Worm (Caenorhabditis elegans) whole organism, L4 larva: Measurements from ENCODE around the gene T01H3.5.

ENCODE experiments used
- ama-1 ChIP-seq: fragments of 150-350 bp; optimal IDR thresholded peaks from 2 replicates; lab custom pipeline; 2014; ENCODE audit warnings: inconsistent platforms, mixed read lengths
- arid-1 ChIP-seq: fragments of 200-800 bp; sonication (Bioruptor generic); conservative IDR thresholded peaks from 2 replicates; pipeline ENCODE4 v1.3.6; 2022; ENCODE audit warnings: missing genetic modification reagents, missing genetic modification characterization, missing compliant biosample characterization
- ceh-20 ChIP-seq: fragments of 200-800 bp; sonication (Bioruptor generic); IDR thresholded peaks from 2 replicates; pipeline ENCODE4 v1.3.6; 2022; ENCODE audit warnings: missing genetic modification reagents, missing genetic modification characterization, missing compliant biosample characterization
- ceh-62 ChIP-seq: sonication (generic microtip); optimal IDR thresholded peaks from 2 replicates; lab custom pipeline; 2017; ENCODE audit warnings: missing biosample characterization, missing genetic modification characterization
- fkh-10 ChIP-seq: fragments of 150-350 bp; optimal IDR thresholded peaks from 2 replicates; lab custom pipeline; 2014; ENCODE audit warnings: missing biosample characterization, missing genetic modification reagents, missing genetic modification characterization
- fos-1 ChIP-seq: fragments of 150-350 bp; optimal IDR thresholded peaks from 2 replicates; lab custom pipeline; 2014; ENCODE audit warnings: missing biosample characterization, missing genetic modification characterization
- lin-29 ChIP-seq: fragments of 200-800 bp; sonication (Bioruptor generic); IDR thresholded peaks from 2 replicates; pipeline ENCODE4 v1.3.6; 2022; ENCODE audit warnings: missing genetic modification reagents, missing genetic modification characterization, missing compliant biosample characterization
- mep-1 ChIP-seq: fragments of 150-350 bp; sonication (generic microtip); optimal IDR thresholded peaks from 3 replicates; lab custom pipeline; 2014; ENCODE audit warnings: missing biosample characterization, missing genetic modification characterization
- nhr-237 ChIP-seq: sonication (generic microtip); optimal IDR thresholded peaks from 2 replicates; lab custom pipeline; 2017; ENCODE audit warnings: missing biosample characterization, missing genetic modification characterization
- skn-1 ChIP-seq: fragments of 150-350 bp; optimal IDR thresholded peaks from 2 replicates; lab custom pipeline; 2014; ENCODE audit warnings: missing biosample characterization, missing genetic modification characterization
- ztf-7 ChIP-seq: fragments of 150-350 bp; optimal IDR thresholded peaks from 2 replicates; lab custom pipeline; 2014; ENCODE audit warnings: missing biosample characterization, missing genetic modification characterization

DNA sequence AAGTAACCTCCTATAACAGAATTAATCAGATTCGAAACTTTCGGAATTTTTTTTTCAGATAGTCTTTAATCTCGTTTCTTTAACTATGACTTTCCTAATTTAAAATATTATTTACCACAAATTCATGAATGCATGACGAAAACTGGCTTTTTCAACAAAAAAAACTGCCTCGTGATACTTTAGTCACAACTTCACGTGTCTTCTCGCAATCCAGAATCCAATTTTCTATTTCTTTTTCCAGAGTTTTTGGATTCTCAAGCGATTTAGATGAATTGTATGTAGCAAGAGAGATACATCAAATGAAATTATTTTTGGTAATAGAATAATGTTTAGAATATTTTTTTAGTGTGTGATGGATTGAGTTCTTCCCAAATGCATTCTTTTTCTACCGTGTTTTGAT, 40.8 kb downstream of the T01H3.5 start:
- TF ChIP-seq arid-1 (GFP tag; lab: Robert Waterston, UW) = no peak
- peak; percentile 80 for TF ChIP-seq fkh-10 (GFP tag; lab: Kevin White, UChicago)
- TF ChIP-seq nhr-237 (tag; lab: Kevin White, UChicago) = no peak
- no peak for TF ChIP-seq skn-1 (tag; lab: Kevin White, UChicago)
- no peak for TF ChIP-seq mep-1 (tag; lab: Kevin White, UChicago)
- TF ChIP-seq lin-29 (GFP tag; lab: Robert Waterston, UW) = no peak
- no peak for TF ChIP-seq ztf-7 (tag; lab: Kevin White, UChicago)
- no peak for TF ChIP-seq ceh-62 (tag; lab: Kevin White, UChicago)
- no peak for TF ChIP-seq ama-1 (lab: Kevin White, UChicago)
- TF ChIP-seq fos-1 (tag; lab: Kevin White, UChicago) = no peak
- no peak for TF ChIP-seq ceh-20 (GFP tag; lab: Robert Waterston, UW)
